Worm (Caenorhabditis elegans) whole organism, late embryonic: ENCODE results near the gene lin-15A.

Experiments used
- K02D7.2 ChIP-seq: sonication (generic microtip); optimal IDR thresholded peaks from 2 replicates; lab custom pipeline; 2017; ENCODE audit warnings: mild to moderate bottlenecking, missing genetic modification characterization, missing compliant biosample characterization
- ets-4 ChIP-seq: sonication (generic microtip); optimal IDR thresholded peaks from 2 replicates; lab custom pipeline; 2016; ENCODE audit warnings: missing genetic modification characterization, missing compliant biosample characterization
- fkh-10 ChIP-seq: fragments of 150-350 bp; optimal IDR thresholded peaks from 2 replicates; lab custom pipeline; 2014; ENCODE audit warnings: missing biosample characterization, missing genetic modification reagents, missing genetic modification characterization
- fkh-6 ChIP-seq: sonication (generic microtip); optimal IDR thresholded peaks from 2 replicates; lab custom pipeline; 2016; ENCODE audit warnings: missing genetic modification characterization, missing compliant biosample characterization
- gmeb-2 ChIP-seq: sonication (generic microtip); optimal IDR thresholded peaks from 2 replicates; lab custom pipeline; 2016; ENCODE audit warnings: missing genetic modification characterization, inconsistent platforms, missing compliant biosample characterization
- odd-2 ChIP-seq: sonication (generic microtip); optimal IDR thresholded peaks from 2 replicates; lab custom pipeline; 2017; ENCODE audit warnings: antibody characterized with exemption, mild to moderate bottlenecking, missing genetic modification characterization, missing compliant biosample characterization
- ref-2 ChIP-seq: sonication (generic microtip); optimal IDR thresholded peaks from 2 replicates; lab custom pipeline; 2016; ENCODE audit warnings: missing genetic modification characterization, missing compliant biosample characterization
- sdc-2 ChIP-seq: sonication (generic microtip); optimal IDR thresholded peaks from 2 replicates; lab custom pipeline; 2016; ENCODE audit warnings: missing genotype, missing genetic modification characterization, missing compliant biosample characterization
- unc-42 ChIP-seq: sonication (generic microtip); optimal IDR thresholded peaks from 2 replicates; lab custom pipeline; 2016; ENCODE audit warnings: missing genotype, missing genetic modification characterization, missing compliant biosample characterization

- TF ChIP-seq fkh-10 (GFP tag; lab: Kevin White, UChicago) (no peak), ets-4 (tag; lab: Kevin White, UChicago) (no peak), sdc-2 (tag; lab: Kevin White, UChicago) (no peak), ref-2 (tag; lab: Kevin White, UChicago) (no peak), K02D7.2 (tag; lab: Kevin White, UChicago) (no peak), gmeb-2 (tag; lab: Kevin White, UChicago) (no peak), unc-42 (tag; lab: Kevin White, UChicago) (no peak), odd-2 (tag; lab: Kevin White, UChicago) (no peak), fkh-6 (tag; lab: Kevin White, UChicago) (no peak)
Observed at ce11 chrX:15771411-15771810, 39.6 kb downstream of the lin-15A start, which contains the start of gene Y7A5A.1.
